Fruit fly (Drosophila melanogaster): Measurements from ENCODE around the gene Prestin.

Prestin gene

dm6 chr3L:17849517-17849916, 58.1 kb downstream of the Prestin start, which contains the start of gene TrpRS-m (continued):
- no peak for TF ChIP-seq CG6792 (GFP tag; optimal IDR thresholded peaks at IDR 0.05)
- no peak for TF ChIP-seq svp (GFP tag)
- no peak for TF ChIP-seq spab (GFP tag; optimal IDR thresholded peaks at IDR 0.05)
- TF ChIP-seq CG6276 (GFP tag; optimal IDR thresholded peaks at IDR 0.05): no peak
- no peak for TF ChIP-seq CG9139 (GFP tag; optimal IDR thresholded peaks at IDR 0.05)
